Worm (Caenorhabditis elegans): ENCODE results near the gene F55G11.1.

F55G11.1 gene

ce11 chrIV:12914532-12915019 lies 31.8 kb downstream of the F55G11.1 start, which contains the start of gene irg-6:
Gene irg-6, minus strand, starts transcription at chrIV:12914969.
- TF ChIP-seq tab-1 (GFP tag; IDR thresholded peaks at IDR 0.05), result no peak
- TF ChIP-seq cog-1 (tag; optimal IDR thresholded peaks at IDR 0.05), result no peak
- TF ChIP-seq T22C8.4 (GFP tag; IDR thresholded peaks at IDR 0.05), result no peak
- no peak for TF ChIP-seq ztf-23 (GFP tag; IDR thresholded peaks at IDR 0.05)
- TF ChIP-seq med-1 (GFP tag; optimal IDR thresholded peaks at IDR 0.05; ENCODE audit: insufficient read depth), result no peak
- no peak for TF ChIP-seq ref-1 (GFP tag; conservative IDR thresholded peaks at IDR 0.05)
- TF ChIP-seq ztf-29 (GFP tag; IDR thresholded peaks at IDR 0.05), result no peak
- no peak for TF ChIP-seq klf-2 (GFP tag; conservative IDR thresholded peaks at IDR 0.05)
- no peak for TF ChIP-seq flt-1 (GFP tag; IDR thresholded peaks at IDR 0.05)

DNA sequence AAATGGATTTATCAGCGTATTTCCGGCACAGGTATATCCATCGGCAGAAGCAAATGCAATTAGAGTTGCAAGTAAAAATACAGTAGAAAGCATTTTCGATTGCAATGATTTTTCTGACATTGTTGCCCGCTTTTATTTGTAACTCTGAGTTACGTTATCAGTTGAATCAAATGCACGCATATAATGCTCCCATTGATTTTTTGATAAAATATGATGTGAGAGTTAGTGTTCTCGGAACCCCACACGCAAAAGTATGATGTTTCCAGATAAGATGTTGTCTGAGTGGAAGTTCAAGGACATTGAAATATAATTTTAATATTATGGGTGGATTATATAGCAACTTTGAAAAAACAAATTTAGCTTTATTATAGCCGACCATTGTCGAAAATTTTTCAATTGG lies 34.4 kb downstream of the F55G11.1 start, which contains the start of gene K08D8.5:
Gene K08D8.5 (minus strand): TSS at position 140 of the 400 bp plus-strand sequence.
- TF ChIP-seq med-1 (GFP tag; optimal IDR thresholded peaks at IDR 0.05; ENCODE audit: insufficient read depth) (no peak), ztf-29 (GFP tag; IDR thresholded peaks at IDR 0.05) (no peak), T22C8.4 (GFP tag; IDR thresholded peaks at IDR 0.05) (no peak), ztf-23 (GFP tag; IDR thresholded peaks at IDR 0.05) (no peak), flt-1 (GFP tag; IDR thresholded peaks at IDR 0.05) (no peak), klf-2 (GFP tag; conservative IDR thresholded peaks at IDR 0.05) (no peak), cog-1 (tag; optimal IDR thresholded peaks at IDR 0.05) (no peak), ref-1 (GFP tag; conservative IDR thresholded peaks at IDR 0.05) (no peak), tab-1 (GFP tag; IDR thresholded peaks at IDR 0.05) (no peak)

DNA sequence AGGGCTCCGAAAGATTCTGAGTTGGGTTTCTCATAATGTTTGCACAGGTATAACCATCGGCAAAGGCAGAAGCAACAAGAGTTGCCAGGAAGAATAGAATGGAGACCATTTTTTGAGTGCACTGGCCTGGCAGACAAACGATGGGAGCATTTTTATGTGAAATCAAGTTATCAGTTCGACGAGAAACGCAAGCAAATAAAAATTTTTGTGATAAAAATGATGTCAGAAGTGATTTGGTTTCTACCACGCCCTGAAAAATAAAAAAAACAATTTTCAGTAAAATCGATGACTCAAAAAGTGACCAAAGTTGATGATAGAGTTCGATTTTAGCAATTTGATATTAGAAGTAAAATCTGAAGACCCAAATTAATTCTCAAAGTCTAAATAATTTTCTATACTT lies 36.5 kb downstream of the F55G11.1 start, which contains the start of gene K08D8.4:
Gene K08D8.4 (minus strand): TSS at position 128 of the 400 bp plus-strand sequence.
- TF ChIP-seq flt-1 (GFP tag; IDR thresholded peaks at IDR 0.05), result no peak

ce11 chrIV:12906529-12906928 lies 39.9 kb downstream of the F55G11.1 start, which contains the start of gene K08D8.3:
Gene K08D8.3, minus strand, starts transcription at chrIV:12906659.
- TF ChIP-seq ztf-23 (GFP tag; IDR thresholded peaks at IDR 0.05) (no peak), tab-1 (GFP tag; IDR thresholded peaks at IDR 0.05) (no peak), klf-2 (GFP tag; conservative IDR thresholded peaks at IDR 0.05) (no peak), ref-1 (GFP tag; conservative IDR thresholded peaks at IDR 0.05) (no peak), cog-1 (tag; optimal IDR thresholded peaks at IDR 0.05) (no peak), T22C8.4 (GFP tag; IDR thresholded peaks at IDR 0.05) (no peak)

ce11 chrIV:12903687-12904086 lies 42.7 kb downstream of the F55G11.1 start:
- TF ChIP-seq med-1 (GFP tag; optimal IDR thresholded peaks at IDR 0.05; ENCODE audit: insufficient read depth) (no peak), cog-1 (tag; optimal IDR thresholded peaks at IDR 0.05) (no peak), flt-1 (GFP tag; IDR thresholded peaks at IDR 0.05) (no peak), tab-1 (GFP tag; IDR thresholded peaks at IDR 0.05) (no peak), klf-2 (GFP tag; conservative IDR thresholded peaks at IDR 0.05) (no peak), ztf-29 (GFP tag; IDR thresholded peaks at IDR 0.05) (no peak), ztf-23 (GFP tag; IDR thresholded peaks at IDR 0.05) (no peak), T22C8.4 (GFP tag; IDR thresholded peaks at IDR 0.05) (no peak), ref-1 (GFP tag; conservative IDR thresholded peaks at IDR 0.05) (no peak)

ce11 chrIV:12902430-12903110 lies 43.8 kb downstream of the F55G11.1 start, which contains the start of gene K08D8.2:
Gene K08D8.2, plus strand, starts transcription at chrIV:12903060.
- no peak for TF ChIP-seq klf-2 (GFP tag; conservative IDR thresholded peaks at IDR 0.05)
- TF ChIP-seq med-1 (GFP tag; optimal IDR thresholded peaks at IDR 0.05; ENCODE audit: insufficient read depth), result no peak
- TF ChIP-seq T22C8.4 (GFP tag; IDR thresholded peaks at IDR 0.05), result no peak
- no peak for TF ChIP-seq cog-1 (tag; optimal IDR thresholded peaks at IDR 0.05)
- TF ChIP-seq tab-1 (GFP tag; IDR thresholded peaks at IDR 0.05), result no peak
- TF ChIP-seq ref-1 (GFP tag; conservative IDR thresholded peaks at IDR 0.05), result no peak
- TF ChIP-seq ztf-23 (GFP tag; IDR thresholded peaks at IDR 0.05), result no peak
- TF ChIP-seq ztf-29 (GFP tag; IDR thresholded peaks at IDR 0.05), result no peak
- no peak for TF ChIP-seq flt-1 (GFP tag; IDR thresholded peaks at IDR 0.05)

ce11 chrIV:12901602-12902001 lies 44.8 kb downstream of the F55G11.1 start:
- TF ChIP-seq klf-2 (GFP tag; conservative IDR thresholded peaks at IDR 0.05) (no peak), ztf-23 (GFP tag; IDR thresholded peaks at IDR 0.05) (no peak), flt-1 (GFP tag; IDR thresholded peaks at IDR 0.05) (no peak), T22C8.4 (GFP tag; IDR thresholded peaks at IDR 0.05) (no peak), ref-1 (GFP tag; conservative IDR thresholded peaks at IDR 0.05) (no peak), cog-1 (tag; optimal IDR thresholded peaks at IDR 0.05) (no peak), ztf-29 (GFP tag; IDR thresholded peaks at IDR 0.05) (no peak), med-1 (GFP tag; optimal IDR thresholded peaks at IDR 0.05; ENCODE audit: insufficient read depth) (no peak), tab-1 (GFP tag; IDR thresholded peaks at IDR 0.05) (no peak)

DNA sequence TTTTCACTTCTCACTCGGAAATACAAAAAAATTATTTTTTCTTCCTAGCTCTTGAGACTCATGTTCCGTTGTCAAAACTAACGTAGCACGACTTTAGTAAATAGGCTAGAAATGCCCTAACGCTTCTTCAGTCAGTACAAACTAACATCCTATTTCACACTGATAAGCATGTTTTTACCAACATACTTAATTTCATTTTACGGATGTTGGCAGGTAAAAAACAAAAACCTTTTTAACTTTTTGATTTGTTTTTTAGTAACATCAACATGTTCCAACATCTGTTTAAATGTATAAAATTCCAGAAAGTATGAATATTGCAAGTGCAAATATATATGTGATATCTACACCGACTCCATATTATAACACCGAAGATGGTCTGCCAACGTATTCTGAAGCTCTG lies 46.1 kb downstream of the F55G11.1 start, which contains the start of gene K08D8.10:
Gene K08D8.10 (plus strand): TSS at position 301 of the 400 bp plus-strand sequence.
- TF ChIP-seq ztf-23 (GFP tag; IDR thresholded peaks at IDR 0.05) (no peak), tab-1 (GFP tag; IDR thresholded peaks at IDR 0.05) (no peak), T22C8.4 (GFP tag; IDR thresholded peaks at IDR 0.05) (no peak), klf-2 (GFP tag; conservative IDR thresholded peaks at IDR 0.05) (no peak), cog-1 (tag; optimal IDR thresholded peaks at IDR 0.05) (no peak), med-1 (GFP tag; optimal IDR thresholded peaks at IDR 0.05; ENCODE audit: insufficient read depth) (no peak), ztf-29 (GFP tag; IDR thresholded peaks at IDR 0.05) (no peak), ref-1 (GFP tag; conservative IDR thresholded peaks at IDR 0.05) (no peak), flt-1 (GFP tag; IDR thresholded peaks at IDR 0.05) (no peak)

DNA sequence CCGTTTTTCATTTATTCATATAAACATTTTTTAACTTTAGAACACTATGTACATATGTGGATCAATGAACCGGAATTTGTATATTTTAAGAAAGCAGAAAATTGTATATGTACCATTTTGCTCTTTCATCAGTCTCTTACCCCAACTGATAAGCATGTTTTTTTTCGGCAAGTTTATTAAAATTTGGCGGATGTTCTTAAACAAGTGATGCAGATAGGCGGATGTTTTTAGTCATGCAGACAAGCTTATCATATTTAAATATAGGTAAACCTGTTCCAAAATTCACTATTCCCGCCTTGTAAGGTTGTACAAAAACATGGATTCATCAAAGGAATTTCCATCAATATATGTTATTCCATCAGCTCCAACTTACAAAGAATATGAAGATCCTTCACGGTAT lies 47.0 kb downstream of the F55G11.1 start, which contains the start of gene K08D8.9:
Gene K08D8.9 (plus strand): TSS at position 301 of the 400 bp plus-strand sequence.
- TF ChIP-seq T22C8.4 (GFP tag; IDR thresholded peaks at IDR 0.05) (no peak), cog-1 (tag; optimal IDR thresholded peaks at IDR 0.05) (no peak), flt-1 (GFP tag; IDR thresholded peaks at IDR 0.05) (no peak), ref-1 (GFP tag; conservative IDR thresholded peaks at IDR 0.05) (no peak), med-1 (GFP tag; optimal IDR thresholded peaks at IDR 0.05; ENCODE audit: insufficient read depth) (no peak), ztf-23 (GFP tag; IDR thresholded peaks at IDR 0.05) (no peak), tab-1 (GFP tag; IDR thresholded peaks at IDR 0.05) (no peak), klf-2 (GFP tag; conservative IDR thresholded peaks at IDR 0.05) (no peak), ztf-29 (GFP tag; IDR thresholded peaks at IDR 0.05) (no peak)
